Worm (Caenorhabditis elegans): ENCODE results near the gene C50B6.7.

The C50B6.7 gene

ce11 chrV:13369663-13370062 lies 44.9 kb upstream of the C50B6.7 start:
- TF ChIP-seq che-1 (tag; optimal IDR thresholded peaks at IDR 0.05): no peak
- TF ChIP-seq syd-9 (tag; optimal IDR thresholded peaks at IDR 0.05): no peak
- TF ChIP-seq hlh-15 (tag; optimal IDR thresholded peaks at IDR 0.05): no peak
- TF ChIP-seq unc-42 (tag; optimal IDR thresholded peaks at IDR 0.05): no peak
- TF ChIP-seq K02D7.2 (tag; optimal IDR thresholded peaks at IDR 0.05): no peak
- no peak for TF ChIP-seq lin-11 (tag; optimal IDR thresholded peaks at IDR 0.05)
- TF ChIP-seq ceh-31 (tag; optimal IDR thresholded peaks at IDR 0.05): no peak
- TF ChIP-seq pha-4 (tag; optimal IDR thresholded peaks at IDR 0.05): no peak

ce11 chrV:13367024-13367423 lies 42.2 kb upstream of the C50B6.7 start, which contains the start of gene srx-125:
Gene srx-125 (plus strand): TSS chrV:13367324.
- TF ChIP-seq gmeb-2 (tag; optimal IDR thresholded peaks at IDR 0.05) (no peak), elt-2 (tag; optimal IDR thresholded peaks at IDR 0.05) (no peak), fkh-6 (tag; optimal IDR thresholded peaks at IDR 0.05) (no peak), dve-1 (tag; optimal IDR thresholded peaks at IDR 0.05) (no peak)

- no peak for TF ChIP-seq F13H6.1 (tag; optimal IDR thresholded peaks at IDR 0.05)
- no peak for TF ChIP-seq pat-9 (tag; optimal IDR thresholded peaks at IDR 0.05)
Measured at ce11 chrV:13366488-13366887, 41.7 kb upstream of the C50B6.7 start.

DNA sequence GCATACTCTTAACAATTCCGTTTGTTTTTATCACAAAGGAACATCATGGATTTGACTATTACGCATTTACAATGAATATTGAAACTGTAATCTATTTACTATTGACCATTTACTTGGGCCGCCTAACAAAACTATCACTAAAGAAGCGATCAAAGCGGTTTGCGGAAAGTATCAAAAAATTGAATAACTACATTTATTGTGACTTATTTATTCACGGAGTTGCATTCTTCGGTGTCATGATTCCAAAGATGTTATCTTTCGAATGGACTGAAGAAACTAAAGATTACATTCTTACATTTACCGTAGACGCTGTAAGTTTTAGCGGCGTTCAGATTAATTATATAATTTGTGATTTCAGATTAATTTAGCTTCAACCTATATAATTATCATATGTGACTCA lies 39.4 kb upstream of the C50B6.7 start:
- TF ChIP-seq tbx-2 (tag; optimal IDR thresholded peaks at IDR 0.05): no peak
- TF ChIP-seq ceh-2 (tag; optimal IDR thresholded peaks at IDR 0.05): no peak
- no peak for TF ChIP-seq hlh-15 (tag; optimal IDR thresholded peaks at IDR 0.05)
- no peak for TF ChIP-seq ama-1 (optimal IDR thresholded peaks at IDR 0.05)
- TF ChIP-seq ztf-16 (tag; optimal IDR thresholded peaks at IDR 0.05): no peak
- TF ChIP-seq nfya-1 (tag; optimal IDR thresholded peaks at IDR 0.05): no peak
- TF ChIP-seq unc-42 (tag; optimal IDR thresholded peaks at IDR 0.05): no peak
- TF ChIP-seq pha-2 (tag; optimal IDR thresholded peaks at IDR 0.05): no peak
- TF ChIP-seq lin-11 (tag; optimal IDR thresholded peaks at IDR 0.05): no peak
- no peak for TF ChIP-seq ceh-22 (tag; optimal IDR thresholded peaks at IDR 0.05)
- no peak for TF ChIP-seq ceh-19 (GFP tag; optimal IDR thresholded peaks at IDR 0.05)
- no peak for TF ChIP-seq tbx-7 (tag; optimal IDR thresholded peaks at IDR 0.05)
- TF ChIP-seq unc-86 (tag; optimal IDR thresholded peaks at IDR 0.05): no peak
- TF ChIP-seq ceh-30 (tag; optimal IDR thresholded peaks at IDR 0.05): no peak
- no peak for TF ChIP-seq mec-3 (tag; optimal IDR thresholded peaks at IDR 0.05; ENCODE audit: borderline replicate concordance)
- TF ChIP-seq syd-9 (tag; optimal IDR thresholded peaks at IDR 0.05): no peak
- TF ChIP-seq pat-9 (tag; optimal IDR thresholded peaks at IDR 0.05): no peak
- TF ChIP-seq ttx-3 (tag; optimal IDR thresholded peaks at IDR 0.05): no peak

ce11 chrV:13363415-13363814 lies 38.6 kb upstream of the C50B6.7 start, which contains the start of gene srg-46:
Gene srg-46 (plus strand): TSS chrV:13363715.
- TF ChIP-seq F13H6.1 (tag; optimal IDR thresholded peaks at IDR 0.05) (no peak), fax-1 (tag; optimal IDR thresholded peaks at IDR 0.05) (no peak), K09A11.1 (tag; optimal IDR thresholded peaks at IDR 0.05; ENCODE audit: insufficient read depth) (no peak), ceh-9 (tag; optimal IDR thresholded peaks at IDR 0.05) (no peak), dve-1 (tag; optimal IDR thresholded peaks at IDR 0.05) (no peak), pat-9 (tag; optimal IDR thresholded peaks at IDR 0.05) (no peak), unc-55 (GFP tag; optimal IDR thresholded peaks at IDR 0.05) (no peak), ceh-30 (tag; optimal IDR thresholded peaks at IDR 0.05) (no peak), pros-1 (tag; optimal IDR thresholded peaks at IDR 0.05) (no peak), unc-42 (tag; optimal IDR thresholded peaks at IDR 0.05) (no peak)

DNA sequence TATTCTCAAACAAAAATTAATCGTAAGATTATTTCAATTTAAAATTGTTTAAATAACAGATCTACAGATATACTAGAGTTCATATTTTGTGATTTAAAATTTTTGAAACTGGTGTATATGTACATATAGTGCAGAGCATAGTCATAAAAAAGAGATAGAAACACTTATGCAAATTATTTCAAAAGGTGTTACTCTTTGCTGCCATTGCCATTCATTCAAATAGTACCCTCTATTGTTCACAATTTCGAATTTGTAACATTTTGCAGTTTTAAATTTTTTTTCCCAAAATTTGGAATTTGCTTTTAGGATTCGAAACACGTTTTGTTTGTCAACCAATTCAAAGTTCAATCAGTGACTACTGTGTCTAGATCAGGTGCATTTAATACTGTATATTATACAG lies 35.5 kb upstream of the C50B6.7 start, which contains the start of gene F32H5.4:
F32H5.4 (plus strand) TSS at position 301 of the 400 bp plus-strand sequence.
- TF ChIP-seq ama-1 (optimal IDR thresholded peaks at IDR 0.05) (no peak), mec-3 (tag; optimal IDR thresholded peaks at IDR 0.05; ENCODE audit: borderline replicate concordance) (no peak), npax-4 (tag; optimal IDR thresholded peaks at IDR 0.05) (no peak)

All from whole organism, late embryonic.